Worm (Caenorhabditis elegans) whole organism, L3 larva: ENCODE data around the gene C08F1.11.

Experiments used
- elt-2 ChIP-seq: sonication (generic microtip); optimal IDR thresholded peaks from 2 replicates; lab custom pipeline; 2016; ENCODE audit warnings: missing genetic modification reagents, mild to moderate bottlenecking, missing genetic modification characterization, missing compliant biosample characterization
- nhr-12 ChIP-seq: fragments of 150-350 bp; optimal IDR thresholded peaks from 2 replicates; lab custom pipeline; 2014; ENCODE audit warnings: missing biosample characterization, missing genetic modification characterization
- pha-4 ChIP-seq: fragments of 150-350 bp; optimal IDR thresholded peaks from 2 replicates; lab custom pipeline; 2014; ENCODE audit warnings: missing biosample characterization, missing genetic modification reagents, missing genetic modification characterization
- zag-1 ChIP-seq: fragments of 150-350 bp; optimal IDR thresholded peaks from 2 replicates; lab custom pipeline; 2014; ENCODE audit warnings: missing biosample characterization, missing genetic modification characterization

DNA sequence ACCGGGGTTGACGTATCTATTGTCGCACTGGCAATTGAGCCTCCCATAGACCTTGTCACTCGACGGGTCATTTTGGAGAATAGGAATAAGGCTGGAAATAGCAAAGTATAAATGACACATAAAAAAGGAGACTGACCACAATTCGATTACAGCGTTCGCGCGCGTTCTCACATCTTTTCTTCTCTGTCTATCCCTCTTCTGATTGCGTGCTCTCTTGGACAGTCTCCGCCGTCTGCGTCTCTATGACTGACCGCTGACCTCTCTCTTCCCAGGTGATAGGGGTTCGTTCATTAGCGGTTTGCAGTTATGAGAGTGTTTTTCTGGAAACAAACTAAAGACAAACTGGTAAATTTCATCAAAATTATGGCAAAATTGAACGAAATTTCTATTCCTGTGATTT lies 48.3 kb downstream of the C08F1.11 start, which contains the start of gene ceh-83:
- TF ChIP-seq nhr-12 (tag; lab: Kevin White, UChicago) (no peak), pha-4 (tag; lab: Kevin White, UChicago) (no peak), zag-1 (tag; lab: Kevin White, UChicago) (no peak), elt-2 (tag; lab: Kevin White, UChicago) (no peak)
